Worm (Caenorhabditis elegans) whole organism, L1 larva: ENCODE data around the gene smoc-1.

ENCODE experiments used
- ama-1 ChIP-seq: fragments of 150-350 bp; optimal IDR thresholded peaks from 2 replicates; lab custom pipeline; 2014
- egl-27 ChIP-seq, 2 experiments: fragments of 150-350 bp in 1 of 2; sonication (generic microtip); optimal IDR thresholded peaks; 3 replicates each; lab custom pipeline; 2017 to 2018; ENCODE audit warnings: missing biosample characterization in 2 of 2, missing genetic modification characterization in 2 of 2, missing genetic modification reagents in 2 of 2
- nhr-20 ChIP-seq: sonication (generic microtip); optimal IDR thresholded peaks from 2 replicates; lab custom pipeline; 2016; ENCODE audit warnings: mild to moderate bottlenecking, missing genetic modification characterization, missing compliant biosample characterization
- nhr-90 ChIP-seq: sonication (generic microtip); optimal IDR thresholded peaks from 2 replicates; lab custom pipeline; 2016; ENCODE audit warnings: mild to moderate bottlenecking, missing genetic modification characterization, missing compliant biosample characterization; ENCODE audit not compliant: poor library complexity
- rnt-1 ChIP-seq: sonication (generic microtip); optimal IDR thresholded peaks from 2 replicates; lab custom pipeline; 2016; ENCODE audit warnings: mild to moderate bottlenecking, missing genetic modification characterization, moderate library complexity, missing compliant biosample characterization
- snu-23 ChIP-seq: sonication (generic microtip); optimal IDR thresholded peaks from 2 replicates; lab custom pipeline; 2016; ENCODE audit warnings: missing genetic modification characterization, missing compliant biosample characterization
- unc-62 ChIP-seq: fragments of 150-350 bp; optimal IDR thresholded peaks from 2 replicates; lab custom pipeline; 2014; ENCODE audit warnings: missing biosample characterization, missing genetic modification reagents, missing genetic modification characterization

DNA sequence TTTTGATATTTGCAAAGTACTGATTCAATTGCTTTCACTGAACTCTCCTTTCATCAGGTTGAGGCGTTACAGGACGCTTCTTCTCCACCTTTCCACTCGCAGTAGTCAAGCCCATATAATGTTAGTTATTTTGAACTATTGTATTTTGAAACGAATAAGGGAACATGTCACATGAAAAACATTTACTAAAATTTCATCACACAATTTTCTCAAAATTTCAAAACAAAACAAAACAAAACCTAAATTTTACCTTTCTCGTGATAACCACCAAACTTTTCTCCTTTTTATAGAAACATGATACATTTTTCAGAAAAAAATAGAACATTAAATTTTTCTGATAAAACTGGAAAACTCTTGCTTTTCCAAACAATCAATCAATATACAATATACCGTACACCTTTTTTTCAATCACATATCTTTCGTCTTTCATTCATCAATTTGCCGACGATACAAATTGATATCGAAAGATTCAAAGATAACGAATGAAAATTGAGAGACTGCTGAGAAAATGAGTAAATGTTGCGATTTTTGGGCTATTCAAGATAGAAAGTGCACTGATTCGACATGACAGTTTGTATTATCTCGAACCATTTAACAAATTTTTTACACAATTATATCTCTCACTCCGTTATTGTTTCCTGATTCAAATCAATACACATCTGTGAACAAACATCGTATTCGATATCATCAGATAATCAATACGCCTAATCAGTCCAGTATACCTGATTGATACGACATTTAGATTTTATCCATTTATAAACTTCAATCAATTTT lies 43.8 kb downstream of the smoc-1 start:
- no peak for TF ChIP-seq unc-62
- TF ChIP-seq ama-1 (lab: Kevin White, UChicago) = no peak
- TF ChIP-seq egl-27 (tag; optimal IDR thresholded peaks at IDR 0.05; lab: Kevin White, UChicago) = no peak
- peak; percentile 82 for TF ChIP-seq nhr-20 (tag; lab: Kevin White, UChicago)
- peak; percentile 55 for TF ChIP-seq nhr-90
- no peak for TF ChIP-seq rnt-1 (tag; lab: Kevin White, UChicago)
- TF ChIP-seq snu-23 = peak; percentile 53
